Worm (Caenorhabditis elegans) whole organism, L3 larva: ENCODE data around the gene T08G5.3.
"Not testable (repeated sequence)": the region's sequence is repeated elsewhere in the genome, so short reads cannot be mapped to it uniquely, and the experiment has no call there.

ENCODE experiments used
- R02D3.7 ChIP-seq: fragments of 150-350 bp; optimal IDR thresholded peaks from 2 replicates; lab custom pipeline; 2014; ENCODE audit warnings: missing biosample characterization, missing genetic modification characterization
- ceh-28 ChIP-seq: fragments of 150-350 bp; optimal IDR thresholded peaks from 2 replicates; lab custom pipeline; 2014; ENCODE audit warnings: missing biosample characterization, missing genetic modification reagents, missing genetic modification characterization
- ceh-82 ChIP-seq: fragments of 150-350 bp; optimal IDR thresholded peaks from 2 replicates; lab custom pipeline; 2014; ENCODE audit warnings: missing biosample characterization, missing genetic modification characterization
- egl-27 ChIP-seq: sonication (generic microtip); optimal IDR thresholded peaks from 4 replicates; lab custom pipeline; 2017; ENCODE audit warnings: missing biosample characterization, missing genetic modification reagents, missing genetic modification characterization
- egl-5 ChIP-seq: fragments of 150-350 bp; optimal IDR thresholded peaks from 2 replicates; lab custom pipeline; 2017; ENCODE audit warnings: missing biosample characterization, missing genetic modification reagents, missing genetic modification characterization, inconsistent platforms
- elt-1 ChIP-seq: fragments of 150-350 bp; optimal IDR thresholded peaks from 2 replicates; lab custom pipeline; 2014; ENCODE audit warnings: missing biosample characterization, missing genetic modification characterization
- elt-2 ChIP-seq: sonication (generic microtip); optimal IDR thresholded peaks from 2 replicates; lab custom pipeline; 2016; ENCODE audit warnings: missing genetic modification reagents, mild to moderate bottlenecking, missing genetic modification characterization, missing compliant biosample characterization
- eor-1 ChIP-seq, 2 experiments: fragments of 150-350 bp; optimal IDR thresholded peaks; 2 replicates each; lab custom pipeline; 2014 to 2018; ENCODE audit warnings: missing biosample characterization in 2 of 2, missing genetic modification characterization in 2 of 2
- fkh-10 ChIP-seq: sonication (generic microtip); optimal IDR thresholded peaks from 2 replicates; lab custom pipeline; 2017; ENCODE audit warnings: missing biosample characterization, missing genetic modification reagents, missing genetic modification characterization
- hmg-11 ChIP-seq: sonication (generic microtip); optimal IDR thresholded peaks from 2 replicates; lab custom pipeline; 2016; ENCODE audit warnings: missing genetic modification characterization, missing compliant biosample characterization
- jun-1 ChIP-seq: fragments of 150-350 bp; optimal IDR thresholded peaks from 2 replicates; lab custom pipeline; 2014; ENCODE audit warnings: missing biosample characterization, missing genetic modification reagents, missing genetic modification characterization
- lin-15B ChIP-seq: fragments of 150-350 bp; optimal IDR thresholded peaks from 2 replicates; lab custom pipeline; 2014; ENCODE audit warnings: missing biosample characterization, missing genetic modification characterization
- lin-39 ChIP-seq: fragments of 150-350 bp; optimal IDR thresholded peaks from 2 replicates; lab custom pipeline; 2018; ENCODE audit warnings: missing biosample characterization, missing genetic modification reagents, missing genetic modification characterization
- lsy-12 ChIP-seq: sonication (generic microtip); optimal IDR thresholded peaks from 2 replicates; lab custom pipeline; 2016; ENCODE audit warnings: mild to moderate bottlenecking, missing genetic modification characterization, missing compliant biosample characterization
- mdl-1 ChIP-seq: fragments of 150-350 bp; optimal IDR thresholded peaks from 2 replicates; lab custom pipeline; 2014; ENCODE audit warnings: missing biosample characterization, missing genetic modification characterization
- nfya-1 ChIP-seq: sonication (generic microtip); optimal IDR thresholded peaks from 2 replicates; lab custom pipeline; 2017; ENCODE audit warnings: missing genetic modification characterization, mild to moderate bottlenecking, missing compliant biosample characterization, antibody characterized with exemption, moderate library complexity; ENCODE audit not compliant: insufficient read depth
- nhr-11 ChIP-seq: fragments of 150-350 bp; optimal IDR thresholded peaks from 2 replicates; lab custom pipeline; 2014; ENCODE audit warnings: missing biosample characterization, missing genetic modification characterization
- nhr-23 ChIP-seq: fragments of 150-350 bp; optimal IDR thresholded peaks from 2 replicates; lab custom pipeline; 2014; ENCODE audit warnings: missing biosample characterization, missing genetic modification reagents, missing genetic modification characterization
- nhr-25 ChIP-seq: sonication (generic microtip); optimal IDR thresholded peaks from 2 replicates; lab custom pipeline; 2017; ENCODE audit warnings: missing biosample characterization, missing genetic modification characterization
- nhr-28 ChIP-seq: fragments of 150-350 bp; optimal IDR thresholded peaks from 2 replicates; lab custom pipeline; 2014; ENCODE audit warnings: missing biosample characterization, missing genetic modification characterization
- nhr-43 ChIP-seq: sonication (generic microtip); optimal IDR thresholded peaks from 2 replicates; lab custom pipeline; 2016; ENCODE audit warnings: mild to moderate bottlenecking, missing genetic modification characterization, missing compliant biosample characterization; ENCODE audit not compliant: poor library complexity, severe bottlenecking
- nhr-67 ChIP-seq: fragments of 150-350 bp; optimal IDR thresholded peaks from 2 replicates; lab custom pipeline; 2014; ENCODE audit warnings: missing biosample characterization, missing genetic modification characterization
- nhr-76 ChIP-seq: fragments of 150-350 bp; sonication (generic microtip); optimal IDR thresholded peaks from 5 replicates; lab custom pipeline; 2014; ENCODE audit warnings: missing biosample characterization, missing genetic modification characterization
- nhr-77 ChIP-seq: fragments of 150-350 bp; optimal IDR thresholded peaks from 2 replicates; lab custom pipeline; 2014; ENCODE audit warnings: missing biosample characterization, missing genetic modification characterization
- pha-4 ChIP-seq: fragments of 150-350 bp; optimal IDR thresholded peaks from 2 replicates; lab custom pipeline; 2014; ENCODE audit warnings: missing biosample characterization, missing genetic modification reagents, missing genetic modification characterization
- pqm-1 ChIP-seq: fragments of 150-350 bp; optimal IDR thresholded peaks from 2 replicates; lab custom pipeline; 2017; ENCODE audit warnings: missing biosample characterization, missing genetic modification characterization, inconsistent platforms
- sea-2 ChIP-seq: fragments of 150-350 bp; sonication (generic microtip); optimal IDR thresholded peaks from 4 replicates; lab custom pipeline; 2014; ENCODE audit warnings: missing biosample characterization, missing genetic modification reagents, missing genetic modification characterization
- skn-1 ChIP-seq: fragments of 150-350 bp; optimal IDR thresholded peaks from 2 replicates; lab custom pipeline; 2014; ENCODE audit warnings: missing biosample characterization, missing genetic modification characterization
- snpc-4 ChIP-seq: fragments of 150-350 bp; optimal IDR thresholded peaks from 2 replicates; lab custom pipeline; 2014; ENCODE audit warnings: missing biosample characterization, missing genetic modification characterization
- tbx-2 ChIP-seq: sonication (generic microtip); optimal IDR thresholded peaks from 2 replicates; lab custom pipeline; 2016; ENCODE audit warnings: mild to moderate bottlenecking, missing genetic modification characterization, missing compliant biosample characterization
- unc-62 ChIP-seq: fragments of 150-350 bp; sonication (generic microtip); optimal IDR thresholded peaks from 4 replicates; lab custom pipeline; 2014; ENCODE audit warnings: missing biosample characterization, missing genetic modification reagents, missing genetic modification characterization
- ztf-11 ChIP-seq: fragments of 150-350 bp; optimal IDR thresholded peaks from 2 replicates; lab custom pipeline; 2014; ENCODE audit warnings: missing biosample characterization, missing genetic modification characterization
- ztf-4 ChIP-seq: fragments of 150-350 bp; optimal IDR thresholded peaks from 2 replicates; lab custom pipeline; 2014; ENCODE audit warnings: missing biosample characterization, missing genetic modification characterization

Gene T08G5.3

DNA sequence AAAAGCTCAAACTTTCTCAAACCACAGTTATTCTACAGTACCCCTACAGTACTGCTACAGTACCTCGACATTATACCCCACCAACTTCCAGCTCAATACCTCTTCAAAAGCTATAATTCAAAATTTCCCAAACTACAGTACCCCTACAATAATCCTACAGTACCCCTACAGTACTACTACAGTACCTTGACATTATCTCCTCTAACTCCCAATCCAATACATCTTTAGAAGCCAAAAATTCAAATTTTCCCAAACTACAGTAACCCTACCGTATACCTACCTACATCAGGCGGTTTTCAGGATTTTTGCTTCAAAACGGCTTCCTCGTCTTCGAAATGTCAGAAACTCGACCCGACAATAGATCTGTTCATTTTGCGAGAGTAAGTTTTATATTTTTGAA is 30.3 kb upstream of the T08G5.3 start, which contains the start of gene F58D12.3:
F58D12.3 (plus strand) TSS at position 301 of the 400 bp plus-strand sequence.
- no peak for TF ChIP-seq ztf-11
- TF ChIP-seq egl-5 (tag; lab: Kevin White, UChicago) = no peak
- TF ChIP-seq sea-2 (GFP tag; lab: Kevin White, UChicago) = no peak
- TF ChIP-seq nhr-67 (tag; lab: Kevin White, UChicago) = no peak
- no peak for TF ChIP-seq pha-4 (tag; lab: Kevin White, UChicago)
- TF ChIP-seq eor-1 (tag; optimal IDR thresholded peaks at IDR 0.05; lab: Kevin White, UChicago) = no peak
- no peak for TF ChIP-seq ceh-82
- no peak for TF ChIP-seq elt-2 (tag; lab: Kevin White, UChicago)
- TF ChIP-seq, all 47 proteins: peak for 0

DNA sequence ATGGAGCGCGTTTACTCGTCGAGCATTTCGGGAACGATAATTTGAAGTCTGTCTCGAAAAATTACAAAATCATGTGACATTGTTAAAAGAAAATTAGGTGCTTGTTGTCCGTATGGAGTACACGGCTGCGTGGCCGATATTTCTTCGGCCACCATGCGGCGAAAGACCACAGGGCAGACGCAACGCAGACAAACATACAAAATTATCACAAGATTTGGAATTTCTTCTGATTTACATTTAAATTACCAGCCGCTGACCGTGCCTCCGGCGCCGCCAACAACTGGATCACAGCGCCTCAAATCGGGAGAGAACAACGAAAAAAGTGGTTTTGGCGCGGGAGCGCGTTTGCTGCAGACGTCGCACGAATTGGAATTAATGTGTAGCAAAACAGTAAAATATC is 27.8 kb upstream of the T08G5.3 start:
- TF ChIP-seq nhr-25 (tag; lab: Kevin White, UChicago) (peak; percentile 96), egl-5 (tag; lab: Kevin White, UChicago) (peak; percentile 35), egl-27 (tag; lab: Kevin White, UChicago) (peak; percentile 16), nhr-77 (peak; percentile 39), mdl-1 (tag; lab: Kevin White, UChicago) (peak; percentile 25), ztf-4 (tag; lab: Kevin White, UChicago) (peak; percentile 28), nhr-23 (tag; lab: Kevin White, UChicago) (peak; percentile 97), tbx-2 (tag; lab: Kevin White, UChicago) (peak; percentile 90), jun-1 (peak; percentile 87), eor-1 (tag; optimal IDR thresholded peaks at IDR 0.05; lab: Kevin White, UChicago) (peak in 1 of 2 experiments; percentile 23), nfya-1 (peak; percentile 87), nhr-43 (tag; lab: Kevin White, UChicago) (peak; percentile 98), elt-2 (tag; lab: Kevin White, UChicago) (peak; percentile 77), pqm-1 (tag; lab: Kevin White, UChicago) (peak; percentile 65), lin-15B (tag; lab: Kevin White, UChicago) (peak; percentile 82), ceh-28 (peak; percentile 86), pha-4 (tag; lab: Kevin White, UChicago) (peak; percentile 77), elt-1 (tag; lab: Kevin White, UChicago) (peak; percentile 52), lsy-12 (tag; lab: Kevin White, UChicago) (peak; percentile 94), skn-1 (tag; lab: Kevin White, UChicago) (peak; percentile 18), snpc-4 (tag; lab: Kevin White, UChicago) (peak; percentile 93), nhr-76 (tag; lab: Kevin White, UChicago) (peak; percentile 10), R02D3.7 (tag; lab: Kevin White, UChicago) (peak; percentile 80), fkh-10 (GFP tag; lab: Kevin White, UChicago) (peak; percentile 50), nhr-28 (peak; percentile 41), lin-39 (tag; lab: Kevin White, UChicago) (peak; percentile 94), unc-62 (GFP tag; lab: Kevin White, UChicago) (peak; percentile 39), ceh-82 (peak; percentile 75)
- TF ChIP-seq, all 47 proteins: peak for 28; not testable (repeated sequence) for 19

DNA sequence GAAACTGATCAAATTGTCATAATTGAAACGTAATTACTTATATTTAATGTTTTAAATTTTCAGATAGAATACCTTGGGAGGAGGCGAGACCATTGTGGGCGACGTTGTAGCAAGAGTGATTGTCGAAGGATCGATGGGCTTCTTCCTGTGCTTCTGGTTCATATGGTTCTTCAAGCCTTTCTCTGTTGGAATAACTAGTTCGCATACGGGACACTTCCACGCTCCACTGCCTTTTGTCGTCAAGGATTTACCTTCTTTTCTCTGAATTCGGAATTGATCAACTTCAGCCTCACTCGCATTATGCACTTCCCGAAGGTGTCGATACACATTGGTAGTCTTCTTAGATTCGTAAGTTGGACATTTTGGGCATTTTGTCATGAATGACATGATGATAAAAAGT is 22.0 kb upstream of the T08G5.3 start, which contains the start of gene F58D12.1:
F58D12.1 (plus strand) TSS at position 301 of the 400 bp plus-strand sequence.
- not testable (repeated sequence) for TF ChIP-seq nhr-11 (tag; lab: Kevin White, UChicago); hmg-11; fkh-10 (GFP tag; lab: Kevin White, UChicago)

DNA sequence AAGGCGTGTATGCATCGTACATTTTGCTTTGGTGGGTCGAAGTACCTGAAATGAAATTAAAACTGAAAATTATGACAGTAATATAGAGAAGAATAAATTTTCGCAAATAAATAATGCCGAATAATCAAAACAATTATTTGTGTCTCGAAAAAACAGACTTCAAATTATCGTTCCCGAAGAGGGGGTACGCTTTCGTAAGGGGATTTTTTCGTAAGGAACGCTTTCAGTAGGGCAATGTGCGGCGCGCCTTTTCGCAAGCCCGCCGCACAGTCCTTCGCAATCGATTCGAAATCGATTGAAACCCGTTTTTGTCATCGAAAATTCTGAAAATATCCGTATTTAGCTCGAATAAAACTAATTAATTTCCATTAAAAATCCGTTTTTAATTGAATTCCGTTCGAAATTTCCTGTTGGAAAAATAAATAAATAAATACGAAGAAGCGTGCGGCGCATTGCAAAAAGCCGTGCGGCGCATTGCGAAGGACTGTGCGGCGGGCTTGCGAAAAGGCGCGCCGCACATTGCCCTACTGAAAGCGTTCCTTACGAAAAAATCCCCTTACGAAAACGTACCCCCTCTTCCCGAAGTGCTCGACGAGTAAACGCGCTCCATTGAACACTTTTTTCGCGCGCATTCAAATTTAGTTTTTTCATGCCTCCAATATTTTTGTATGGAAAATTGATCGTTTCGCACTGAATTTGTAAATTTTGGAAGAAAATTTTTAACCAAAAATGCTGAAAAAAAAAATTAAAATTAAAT is 11.2 kb upstream of the T08G5.3 start, which contains the start of gene vps-39:
vps-39 (minus strand) TSS at position 51 of the 757 bp plus-strand sequence.
- peak; percentile 24 for TF ChIP-seq elt-2 (tag; lab: Kevin White, UChicago)
- peak; percentile 28 for TF ChIP-seq lin-15B (tag; lab: Kevin White, UChicago)
- peak; percentile 49 for TF ChIP-seq hmg-11
- TF ChIP-seq nhr-43 (tag; lab: Kevin White, UChicago) = peak; percentile 20
- TF ChIP-seq R02D3.7 (tag; lab: Kevin White, UChicago) = peak; percentile 50
- TF ChIP-seq, all 47 proteins: peak for 5; not testable (repeated sequence) for 42
